Worm (Caenorhabditis elegans) whole organism, dauer: ENCODE data around the gene T19C4.24.
"Not testable (repeated sequence)": the region's sequence is repeated elsewhere in the genome, so short reads cannot be mapped to it uniquely, and the experiment has no call there.

ENCODE experiments used
- unc-62 ChIP-seq: sonication (generic microtip); optimal IDR thresholded peaks from 2 replicates; lab custom pipeline; 2017; ENCODE audit warnings: missing biosample characterization, missing genetic modification reagents, missing genetic modification characterization

T19C4.24 gene

DNA sequence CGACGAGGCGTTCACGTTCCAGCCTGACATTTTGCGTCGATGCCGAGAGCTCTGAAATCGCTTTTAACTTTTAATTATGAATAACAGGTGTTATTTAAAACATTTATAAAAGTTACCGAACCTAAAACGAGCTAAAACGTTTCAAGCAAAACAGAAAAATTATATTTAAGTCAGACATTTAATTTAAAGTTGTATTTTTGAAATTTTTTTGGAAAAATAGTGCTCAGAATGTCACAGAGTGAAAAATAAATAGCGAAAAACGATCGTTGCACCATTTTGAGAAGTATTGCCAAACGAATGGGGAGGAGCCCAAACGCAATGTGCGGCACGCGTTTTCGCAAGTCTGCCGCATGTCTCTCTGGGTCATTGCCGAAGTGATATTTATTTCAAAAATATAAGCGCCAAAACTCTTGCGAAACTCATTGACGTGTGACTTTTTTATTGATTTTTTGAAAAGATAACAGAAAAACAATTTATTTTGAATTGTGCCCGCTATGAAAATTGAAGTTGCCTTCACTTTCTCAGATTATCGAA, 33.7 kb downstream of the T19C4.24 start, which contains the start of gene erfa-3:
Gene erfa-3 (minus strand): TSS at position 51 of the 534 bp plus-strand sequence.
- no peak for TF ChIP-seq unc-62 (GFP tag; lab: Kevin White, UChicago)

DNA sequence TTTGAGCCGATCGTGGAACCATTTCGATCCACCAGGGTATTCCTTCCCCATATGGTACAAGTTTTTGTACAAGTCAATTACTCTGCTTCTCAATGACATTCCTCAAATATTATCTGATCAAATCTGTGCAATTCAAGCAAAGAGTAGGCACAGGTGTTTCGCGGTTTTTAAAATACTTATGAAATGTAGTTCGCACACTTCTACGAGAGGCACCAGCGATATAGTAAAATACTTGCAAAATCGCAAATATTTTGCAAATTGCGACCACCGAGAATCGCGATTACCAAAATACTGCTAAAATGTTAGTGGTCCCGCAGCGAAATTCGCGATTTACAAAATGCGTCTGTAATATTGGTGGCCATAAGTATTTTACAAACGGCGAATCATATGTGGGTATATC, 37.2 kb downstream of the T19C4.24 start, which contains the start of gene Y42A5A.5:
Gene Y42A5A.5 (minus strand): TSS at position 101 of the 400 bp plus-strand sequence.
- not testable (repeated sequence) for TF ChIP-seq unc-62 (GFP tag; lab: Kevin White, UChicago)

DNA sequence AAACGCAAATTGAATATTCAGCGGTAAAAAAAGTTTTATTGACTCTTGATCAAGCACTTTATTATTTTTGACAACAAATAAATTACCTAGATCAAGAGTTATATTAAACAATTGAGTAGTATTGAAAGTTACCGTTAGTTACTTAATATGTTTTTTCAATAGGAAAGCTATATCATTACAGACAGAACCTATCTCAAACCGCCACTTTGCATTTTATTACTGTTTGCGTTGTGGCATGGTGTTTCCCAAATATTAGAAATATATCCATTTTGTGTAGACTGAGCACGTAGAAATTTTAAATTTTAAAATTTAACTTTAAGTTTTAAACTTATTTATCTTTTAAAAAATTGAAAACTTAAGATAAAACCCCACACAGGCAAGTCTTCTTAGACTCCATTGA, 42.4 kb downstream of the T19C4.24 start:
- TF ChIP-seq unc-62 (GFP tag; lab: Kevin White, UChicago), result no peak

DNA sequence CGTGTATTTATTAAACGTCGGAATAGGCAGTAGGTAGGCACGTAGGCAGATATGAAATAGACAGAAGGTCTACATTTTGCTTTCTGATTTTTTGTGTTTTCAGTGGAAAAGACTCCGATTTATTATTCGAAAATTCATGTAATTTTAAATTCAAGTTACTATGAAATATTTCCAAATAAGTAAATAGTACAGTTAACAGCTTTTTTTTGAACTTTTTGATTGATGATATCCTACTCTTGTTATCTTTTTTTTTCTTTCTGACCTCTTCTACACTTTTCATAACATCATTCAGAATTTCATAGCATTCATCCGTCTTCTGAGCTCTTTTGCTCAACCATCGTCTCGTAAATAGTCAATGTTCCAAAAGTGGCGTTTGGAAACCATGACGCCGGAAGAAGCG, 48.2 kb downstream of the T19C4.24 start, which contains the start of gene cdkl-1:
Gene cdkl-1 (plus strand): TSS at position 301 of the 400 bp plus-strand sequence.
- TF ChIP-seq unc-62 (GFP tag; lab: Kevin White, UChicago), result no peak
